Worm (Caenorhabditis elegans): ENCODE data around the gene fbxa-160.

DNA sequence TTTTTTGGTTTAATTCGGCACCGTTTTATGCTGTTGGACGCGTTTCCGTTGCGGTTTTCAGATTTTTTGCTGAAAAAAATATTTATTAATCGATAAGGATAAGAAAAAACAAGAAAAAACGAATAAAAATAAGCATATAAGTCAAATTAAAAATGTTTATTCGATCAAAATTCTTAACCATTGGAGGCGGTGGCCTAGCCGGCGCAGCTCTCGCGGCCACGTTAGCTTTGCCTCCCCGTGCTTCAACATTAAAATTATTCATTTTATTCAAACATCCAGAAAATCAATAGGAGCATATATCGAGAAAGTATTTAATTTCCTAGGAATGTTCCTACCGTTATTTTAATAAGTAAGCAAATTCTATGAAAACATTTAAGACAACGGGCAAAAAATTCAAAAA lies 38.4 kb upstream of the fbxa-160 start, which contains the start of gene ZC204.14:
- no peak for TF ChIP-seq ama-1 (optimal IDR thresholded peaks at IDR 0.05)
- TF ChIP-seq sea-1 (GFP tag; conservative IDR thresholded peaks at IDR 0.05), result no peak
- no peak for TF ChIP-seq hnd-1 (tag; optimal IDR thresholded peaks at IDR 0.05)
- no peak for TF ChIP-seq ceh-13 (GFP tag; optimal IDR thresholded peaks at IDR 0.05)
- no peak for TF ChIP-seq tra-4 (tag; optimal IDR thresholded peaks at IDR 0.05)
- TF ChIP-seq B0310.2 (tag; optimal IDR thresholded peaks at IDR 0.05), result no peak
- TF ChIP-seq ceh-36 (tag; optimal IDR thresholded peaks at IDR 0.05), result no peak
- TF ChIP-seq ets-7 (tag; optimal IDR thresholded peaks at IDR 0.05), result no peak
